Fruit fly (Drosophila melanogaster): ENCODE measurements around the gene Pcyt2.
A peak's percentile ranks its signal among the peaks of the same experiment; 100 is the strongest.

The Pcyt2 gene

dm6 chr3L:1584781-1585180 is 31.5 kb downstream of the Pcyt2 start (continued):
- TF ChIP-seq HHEX (GFP tag; optimal IDR thresholded peaks at IDR 0.05) = peak; percentile 8
- TF ChIP-seq tgo (GFP tag; IDR thresholded peaks at IDR 0.05) = peak; percentile 27; the same call in 2 of the 3 replicates
- TF ChIP-seq CG2199 (GFP tag; IDR thresholded peaks at IDR 0.05) = no peak
- no peak for TF ChIP-seq Mrtf (GFP tag; IDR thresholded peaks at IDR 0.05)
- TF ChIP-seq pum (GFP tag; optimal IDR thresholded peaks at IDR 0.05) = no peak
- no peak for TF ChIP-seq CG30431 (GFP tag; optimal IDR thresholded peaks at IDR 0.05)
- TF ChIP-seq twi (tag; optimal IDR thresholded peaks at IDR 0.05) = no peak
- no peak for TF ChIP-seq slbo (GFP tag; IDR thresholded peaks at IDR 0.05)
- peak; percentile 7; the same call in 1 of the 2 replicates for TF ChIP-seq CG10366 (GFP tag; IDR thresholded peaks at IDR 0.05)
- TF ChIP-seq Neu2 (GFP tag; optimal IDR thresholded peaks at IDR 0.05; ENCODE audit: borderline replicate concordance) = no peak
- no peak for TF ChIP-seq CkIIα-i1 (GFP tag; IDR thresholded peaks at IDR 0.05)
- TF ChIP-seq CG2202 (tag; optimal IDR thresholded peaks at IDR 0.05) = no peak
- no peak for TF ChIP-seq nerfin-2 (GFP tag; IDR thresholded peaks at IDR 0.05; ENCODE audit: partially characterized antibody)
- no peak for TF ChIP-seq caup (GFP tag; optimal IDR thresholded peaks at IDR 0.05; ENCODE audit: severe bottlenecking)
- no peak for TF ChIP-seq CG3281 (GFP tag; optimal IDR thresholded peaks at IDR 0.05)
- no peak for TF ChIP-seq ham (GFP tag; IDR thresholded peaks at IDR 0.05)
- TF ChIP-seq sim (GFP tag; IDR thresholded peaks at IDR 0.05) = 0 out of 2 replicates have a peak, but pooled peaks have one; percentile 10
- no peak for TF ChIP-seq unc-4 (GFP tag; IDR thresholded peaks at IDR 0.05; ENCODE audit: partially characterized antibody)
- TF ChIP-seq HLH54F (GFP tag; optimal IDR thresholded peaks at IDR 0.05) = no peak
- TF ChIP-seq CG7839 (tag; optimal IDR thresholded peaks at IDR 0.05) = peak; percentile 27
- no peak for TF ChIP-seq CG9932 (GFP tag; IDR thresholded peaks at IDR 0.05)
- TF ChIP-seq bbx (GFP tag; IDR thresholded peaks at IDR 0.05; ENCODE audit: partially characterized antibody) = no peak
- no peak for TF ChIP-seq ro (GFP tag; IDR thresholded peaks at IDR 0.05)
- no peak for TF ChIP-seq H2.0 (GFP tag; IDR thresholded peaks at IDR 0.05)
- no peak for TF ChIP-seq CG32767 (GFP tag; IDR thresholded peaks at IDR 0.05)
- TF ChIP-seq CG17829 (tag; optimal IDR thresholded peaks at IDR 0.05) = peak; percentile 14
- no peak for TF ChIP-seq Dip2 (GFP tag; IDR thresholded peaks at IDR 0.05)
- TF ChIP-seq shn (GFP tag; optimal IDR thresholded peaks at IDR 0.05) = no peak
- TF ChIP-seq dan (GFP tag; IDR thresholded peaks at IDR 0.05) = no peak
- no peak for TF ChIP-seq CG11093 (GFP tag; IDR thresholded peaks at IDR 0.05)
- no peak for TF ChIP-seq slou (GFP tag; optimal IDR thresholded peaks at IDR 0.05)
- no peak for TF ChIP-seq PHDP (tag; optimal IDR thresholded peaks at IDR 0.05)
- no peak for TF ChIP-seq yki (optimal IDR thresholded peaks at IDR 0.05)
- no peak for TF ChIP-seq CG4617 (GFP tag; optimal IDR thresholded peaks at IDR 0.05; ENCODE audit: borderline replicate concordance)
- TF ChIP-seq NK7.1 (GFP tag; optimal IDR thresholded peaks at IDR 0.05) = no peak
- TF ChIP-seq Rx (GFP tag; IDR thresholded peaks at IDR 0.05) = no peak
- no peak for TF ChIP-seq ash1 (GFP tag; optimal IDR thresholded peaks at IDR 0.05)
- no peak for TF ChIP-seq gcm2 (GFP tag; optimal IDR thresholded peaks at IDR 0.05)
- TF ChIP-seq vfl (GFP tag; optimal IDR thresholded peaks at IDR 0.05) = no peak
- no peak for TF ChIP-seq CG4424 (GFP tag; optimal IDR thresholded peaks at IDR 0.05)
- TF ChIP-seq TFAM (GFP tag; optimal IDR thresholded peaks at IDR 0.05) = no peak
- TF ChIP-seq Usf (GFP tag; optimal IDR thresholded peaks at IDR 0.05) = no peak
- TF ChIP-seq H15 (GFP tag; IDR thresholded peaks at IDR 0.05) = peak; percentile 42; the same call in 1 of the 3 replicates
- TF ChIP-seq CG10979 (tag; optimal IDR thresholded peaks at IDR 0.05) = peak; percentile 24
- no peak for TF ChIP-seq grn (GFP tag; optimal IDR thresholded peaks at IDR 0.05)
- TF ChIP-seq Pdp1 (GFP tag; optimal IDR thresholded peaks at IDR 0.05) = no peak
- TF ChIP-seq CG8478 (optimal IDR thresholded peaks at IDR 0.05) = no peak
- no peak for TF ChIP-seq BEAF-32 (GFP tag; optimal IDR thresholded peaks at IDR 0.05)
- no peak for TF ChIP-seq CG15011 (GFP tag; optimal IDR thresholded peaks at IDR 0.05)
- TF ChIP-seq ac (GFP tag; optimal IDR thresholded peaks at IDR 0.05) = no peak
- TF ChIP-seq Dref (GFP tag; IDR thresholded peaks at IDR 0.05) = no peak
- TF ChIP-seq CG8388 (GFP tag; optimal IDR thresholded peaks at IDR 0.05) = no peak
- TF ChIP-seq danr (GFP tag; IDR thresholded peaks at IDR 0.05) = no peak

Measured in whole organism, embryonic.